Worm (Caenorhabditis elegans) whole organism, mixed stage, embryonic: ENCODE results near the gene W02F12.2.

Source experiments
- M03D4.4 ChIP-seq: sonication (generic microtip); optimal IDR thresholded peaks from 2 replicates; lab custom pipeline; 2017; ENCODE audit warnings: mild to moderate bottlenecking, missing genetic modification characterization, missing compliant biosample characterization
- bed-3 ChIP-seq: fragments of 200-800 bp; sonication (Bioruptor generic); optimal IDR thresholded peaks from 3 replicates; lab custom pipeline; 2018; ENCODE audit warnings: mild to moderate bottlenecking, missing genetic modification characterization, moderate library complexity, missing compliant biosample characterization
- blmp-1 ChIP-seq: fragments of 150-350 bp; optimal IDR thresholded peaks from 2 replicates; lab custom pipeline; 2014; ENCODE audit warnings: missing biosample characterization, missing genetic modification characterization
- ceh-39 ChIP-seq: fragments of 150-350 bp; optimal IDR thresholded peaks from 2 replicates; lab custom pipeline; 2014; ENCODE audit warnings: missing biosample characterization, missing genetic modification characterization
- ceh-43 ChIP-seq: fragments of 200-800 bp; sonication (Bioruptor generic); optimal IDR thresholded peaks from 2 replicates; lab custom pipeline; 2018; ENCODE audit warnings: mild to moderate bottlenecking, missing genetic modification characterization, moderate library complexity, missing compliant biosample characterization
- ceh-83 ChIP-seq: fragments of 200-800 bp; sonication (Bioruptor generic); optimal IDR thresholded peaks from 2 replicates; lab custom pipeline; 2018; ENCODE audit warnings: mild to moderate bottlenecking, missing genetic modification characterization, missing compliant biosample characterization
- ces-1 ChIP-seq: fragments of 150-350 bp; optimal IDR thresholded peaks from 2 replicates; lab custom pipeline; 2014; ENCODE audit warnings: missing biosample characterization, missing genetic modification reagents, missing genetic modification characterization
- cnd-1 ChIP-seq: fragments of 200-800 bp; sonication (Bioruptor generic); optimal IDR thresholded peaks from 2 replicates; lab custom pipeline; 2018; ENCODE audit warnings: mild to moderate bottlenecking, missing genetic modification characterization, missing compliant biosample characterization
- drap-1 ChIP-seq: fragments of 200-800 bp; sonication (Bioruptor generic); optimal IDR thresholded peaks from 3 replicates; lab custom pipeline; 2018; ENCODE audit warnings: mild to moderate bottlenecking, missing genetic modification characterization, missing compliant biosample characterization
- elt-1 ChIP-seq: sonication (generic microtip); optimal IDR thresholded peaks from 2 replicates; lab custom pipeline; 2017; ENCODE audit warnings: missing genetic modification characterization, mild to moderate bottlenecking, missing compliant biosample characterization, antibody characterized with exemption, moderate library complexity, borderline replicate concordance; ENCODE audit not compliant: insufficient read depth
- flh-1 ChIP-seq: fragments of 200-800 bp; sonication (Bioruptor generic); optimal IDR thresholded peaks from 2 replicates; lab custom pipeline; 2018; ENCODE audit warnings: mild to moderate bottlenecking, missing genetic modification characterization, moderate library complexity, missing compliant biosample characterization
- ham-2 ChIP-seq: fragments of 200-800 bp; sonication (Bioruptor generic); optimal IDR thresholded peaks from 2 replicates; lab custom pipeline; 2018; ENCODE audit warnings: mild to moderate bottlenecking, missing genetic modification characterization, missing compliant biosample characterization
- hlh-1 ChIP-seq: fragments of 150-350 bp; optimal IDR thresholded peaks from 2 replicates; lab custom pipeline; 2014; ENCODE audit warnings: missing biosample characterization, missing genetic modification reagents, missing genetic modification characterization
- lin-13 ChIP-seq: fragments of 150-350 bp; optimal IDR thresholded peaks from 2 replicates; lab custom pipeline; 2014; ENCODE audit warnings: missing biosample characterization, missing genetic modification characterization
- lin-32 ChIP-seq: fragments of 200-800 bp; sonication (Bioruptor generic); optimal IDR thresholded peaks from 2 replicates; lab custom pipeline; 2018; ENCODE audit warnings: mild to moderate bottlenecking, missing genetic modification characterization, missing compliant biosample characterization
- lsy-2 ChIP-seq: fragments of 150-350 bp; optimal IDR thresholded peaks from 2 replicates; lab custom pipeline; 2014; ENCODE audit warnings: missing biosample characterization, missing genetic modification characterization
- mab-5 ChIP-seq: fragments of 150-350 bp; optimal IDR thresholded peaks from 2 replicates; lab custom pipeline; 2014; ENCODE audit warnings: missing biosample characterization, missing genetic modification characterization
- mep-1 ChIP-seq: fragments of 150-350 bp; optimal IDR thresholded peaks from 2 replicates; lab custom pipeline; 2017; ENCODE audit warnings: missing biosample characterization, missing genetic modification reagents, missing genetic modification characterization, inconsistent platforms
- nhr-2 ChIP-seq: fragments of 150-350 bp; optimal IDR thresholded peaks from 2 replicates; lab custom pipeline; 2014; ENCODE audit warnings: missing biosample characterization, missing genetic modification characterization
- nhr-237 ChIP-seq: fragments of 150-350 bp; optimal IDR thresholded peaks from 2 replicates; lab custom pipeline; 2014; ENCODE audit warnings: missing biosample characterization, missing genetic modification characterization
- nhr-28 ChIP-seq: fragments of 150-350 bp; optimal IDR thresholded peaks from 2 replicates; lab custom pipeline; 2014; ENCODE audit warnings: missing biosample characterization, missing genetic modification characterization
- nhr-76 ChIP-seq: sonication (generic microtip); optimal IDR thresholded peaks from 2 replicates; lab custom pipeline; 2017; ENCODE audit warnings: missing biosample characterization, missing genetic modification characterization
- pha-4 ChIP-seq: fragments of 150-350 bp; optimal IDR thresholded peaks from 2 replicates; lab custom pipeline; 2018; ENCODE audit warnings: missing biosample characterization, missing genetic modification reagents, missing genetic modification characterization
- sem-2 ChIP-seq: fragments of 200-800 bp; sonication (Bioruptor generic); optimal IDR thresholded peaks from 2 replicates; lab custom pipeline; 2018; ENCODE audit warnings: mild to moderate bottlenecking, missing genetic modification characterization, missing compliant biosample characterization
- snpc-4 ChIP-seq: fragments of 150-350 bp; optimal IDR thresholded peaks from 2 replicates; lab custom pipeline; 2014; ENCODE audit warnings: missing biosample characterization, missing genetic modification characterization
- sptf-1 ChIP-seq: sonication (generic microtip); optimal IDR thresholded peaks from 2 replicates; lab custom pipeline; 2017; ENCODE audit warnings: mild to moderate bottlenecking, missing genetic modification characterization, moderate library complexity, missing compliant biosample characterization
- tbx-8 ChIP-seq: fragments of 200-800 bp; sonication (Bioruptor generic); optimal IDR thresholded peaks from 2 replicates; lab custom pipeline; 2018; ENCODE audit warnings: mild to moderate bottlenecking, missing genetic modification characterization, moderate library complexity, missing compliant biosample characterization
- unc-120 ChIP-seq: sonication (generic microtip); optimal IDR thresholded peaks from 2 replicates; lab custom pipeline; 2017; ENCODE audit warnings: missing genetic modification characterization, missing compliant biosample characterization; ENCODE audit not compliant: poor library complexity, severe bottlenecking
- unc-39 ChIP-seq: fragments of 150-350 bp; optimal IDR thresholded peaks from 2 replicates; lab custom pipeline; 2014; ENCODE audit warnings: missing biosample characterization, missing genetic modification characterization
- unc-62 ChIP-seq: fragments of 150-350 bp; optimal IDR thresholded peaks from 2 replicates; lab custom pipeline; 2014; ENCODE audit warnings: missing biosample characterization, missing genetic modification reagents, missing genetic modification characterization
- zip-8 ChIP-seq: fragments of 150-350 bp; optimal IDR thresholded peaks from 2 replicates; lab custom pipeline; 2014; ENCODE audit warnings: missing biosample characterization, missing genetic modification characterization
- ztf-11 ChIP-seq: fragments of 150-350 bp; optimal IDR thresholded peaks from 2 replicates; lab custom pipeline; 2014; ENCODE audit warnings: missing biosample characterization, missing genetic modification characterization

Gene W02F12.2

DNA sequence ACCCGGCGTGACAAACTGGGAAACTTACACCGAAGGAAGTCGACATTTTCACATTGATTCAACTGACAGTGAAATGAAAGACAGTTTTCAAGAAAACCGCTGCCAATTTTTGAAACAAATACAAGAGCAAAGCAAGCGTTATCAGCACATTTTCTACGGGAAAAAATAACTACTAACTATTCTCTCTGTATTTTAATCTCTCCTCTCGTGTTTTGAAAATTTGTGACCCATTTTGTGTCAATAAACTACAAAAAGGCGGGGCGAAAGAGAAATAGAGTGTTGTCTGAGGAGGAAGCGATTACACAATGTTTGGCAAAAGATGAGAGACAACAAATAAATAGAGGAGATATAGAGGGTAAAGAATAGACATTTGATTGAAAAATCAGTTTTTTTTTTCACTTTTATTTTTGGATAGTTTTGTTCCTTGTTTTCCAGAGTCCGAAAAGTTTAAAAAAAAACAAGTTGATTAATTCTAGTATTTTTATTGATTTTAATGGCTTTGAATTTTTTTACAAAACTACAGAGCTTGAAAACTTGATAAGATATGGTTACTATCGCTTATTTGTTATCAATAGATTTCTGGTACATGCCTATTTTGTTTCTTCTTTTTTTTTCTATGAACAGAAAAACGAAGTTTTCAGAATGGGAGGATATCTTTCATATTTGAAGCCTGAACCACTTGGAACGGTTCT is 21.1 kb downstream of the W02F12.2 start, which contains the start of gene cest-34:
TSS of gene cest-34 (plus strand) at position 642 of the 692 bp plus-strand sequence.
- no peak for TF ChIP-seq mep-1 (tag; lab: Kevin White, UChicago)
- TF ChIP-seq elt-1 (tag; lab: Kevin White, UChicago): no peak
- no peak for TF ChIP-seq nhr-2 (tag; lab: Kevin White, UChicago)
- no peak for TF ChIP-seq M03D4.4 (tag; lab: Kevin White, UChicago)
- no peak for TF ChIP-seq ces-1 (GFP tag; lab: Kevin White, UChicago)
- no peak for TF ChIP-seq ceh-43 (GFP tag; lab: Kevin White, UChicago)
- TF ChIP-seq lin-13 (tag; lab: Kevin White, UChicago): no peak
- TF ChIP-seq drap-1: no peak
- TF ChIP-seq sem-2: no peak
- TF ChIP-seq cnd-1: no peak
- no peak for TF ChIP-seq ceh-83 (GFP tag; lab: Kevin White, UChicago)
- no peak for TF ChIP-seq nhr-237 (tag; lab: Kevin White, UChicago)
- TF ChIP-seq lin-32 (GFP tag; lab: Kevin White, UChicago): no peak
- no peak for TF ChIP-seq lsy-2 (tag; lab: Kevin White, UChicago)
- TF ChIP-seq ztf-11 (tag; lab: Kevin White, UChicago): no peak
- TF ChIP-seq ham-2: no peak
- no peak for TF ChIP-seq sptf-1
- TF ChIP-seq unc-120: no peak

DNA sequence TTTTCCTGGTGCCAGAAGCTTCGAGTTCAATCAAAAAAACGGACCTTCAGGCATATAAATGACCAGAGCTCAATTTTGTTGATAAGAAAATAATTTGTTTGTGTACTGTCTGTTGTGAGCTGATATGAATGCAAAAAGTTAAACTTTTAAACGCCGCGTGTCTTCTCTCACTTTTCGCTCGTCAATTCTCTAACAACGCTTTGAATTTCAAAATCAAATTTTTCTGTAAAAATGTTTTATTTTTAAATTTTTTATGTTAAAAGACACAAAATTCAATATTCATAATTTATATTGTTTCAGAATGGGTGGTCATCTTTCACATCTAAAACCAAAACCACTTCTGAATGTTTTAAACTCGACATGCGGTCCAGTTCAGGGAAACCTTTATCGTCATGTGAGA is 23.5 kb downstream of the W02F12.2 start, which contains the start of gene cest-31:
TSS of gene cest-31 (plus strand) at position 301 of the 400 bp plus-strand sequence.
- TF ChIP-seq tbx-8 (GFP tag; lab: Kevin White, UChicago) (no peak), ceh-83 (GFP tag; lab: Kevin White, UChicago) (no peak), flh-1 (GFP tag; lab: Kevin White, UChicago) (no peak), mab-5 (tag; lab: Kevin White, UChicago) (no peak), ceh-39 (no peak), sem-2 (no peak), M03D4.4 (tag; lab: Kevin White, UChicago) (no peak), sptf-1 (no peak)

DNA sequence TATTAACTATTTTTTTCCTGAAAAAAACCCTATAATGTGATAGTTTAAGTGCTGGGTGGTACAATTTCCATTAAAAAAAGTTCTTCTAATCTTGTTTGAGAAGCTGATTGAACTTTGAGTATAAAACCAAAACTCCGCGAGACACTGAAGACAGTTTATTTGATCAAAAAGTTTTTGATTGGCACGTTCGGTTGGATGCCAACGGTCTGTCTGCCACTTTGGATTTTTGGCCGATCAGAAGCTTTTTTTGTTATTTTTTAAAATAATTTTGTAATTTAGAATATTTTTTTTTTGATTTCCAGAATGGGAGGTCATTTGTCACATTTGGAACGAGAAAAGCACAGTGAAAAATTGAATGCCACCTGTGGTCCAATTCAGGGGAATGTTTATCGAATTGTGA is 27.9 kb downstream of the W02F12.2 start, which contains the start of gene cest-28:
TSS of gene cest-28 (plus strand) at position 301 of the 400 bp plus-strand sequence.
- no peak for TF ChIP-seq ham-2
- no peak for TF ChIP-seq cnd-1
- no peak for TF ChIP-seq sem-2
- TF ChIP-seq blmp-1 (tag; lab: Kevin White, UChicago): no peak
- no peak for TF ChIP-seq lin-13 (tag; lab: Kevin White, UChicago)
- no peak for TF ChIP-seq unc-120
- TF ChIP-seq unc-39 (tag; lab: Kevin White, UChicago): no peak
- TF ChIP-seq nhr-28: no peak
- TF ChIP-seq, all 35 proteins: peak for 0

DNA sequence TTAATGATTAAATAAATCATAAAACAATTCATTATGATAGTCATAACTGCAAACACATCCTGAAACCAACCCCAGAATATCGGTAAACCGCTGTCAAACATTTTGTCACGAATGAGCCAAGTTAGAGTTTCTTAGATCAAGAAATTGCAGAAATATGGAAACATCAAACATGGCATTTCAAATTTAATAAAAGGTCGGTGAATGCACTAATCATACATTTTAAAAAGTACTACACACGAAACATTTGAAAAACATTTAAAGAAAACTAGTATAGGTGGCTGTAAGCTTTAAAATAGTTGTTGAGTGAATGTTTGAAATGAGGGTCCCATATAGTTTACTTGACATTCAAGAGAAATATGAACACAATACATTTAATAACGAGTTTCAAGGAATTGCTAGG is 28.7 kb downstream of the W02F12.2 start, which contains the start of gene str-180:
TSS of gene str-180 (minus strand) at position 101 of the 400 bp plus-strand sequence.
- no peak for TF ChIP-seq ceh-43 (GFP tag; lab: Kevin White, UChicago)
- TF ChIP-seq zip-8 (tag; lab: Kevin White, UChicago): no peak
- no peak for TF ChIP-seq drap-1
- no peak for TF ChIP-seq M03D4.4 (tag; lab: Kevin White, UChicago)
- no peak for TF ChIP-seq lin-32 (GFP tag; lab: Kevin White, UChicago)
- TF ChIP-seq sem-2: no peak
- no peak for TF ChIP-seq lsy-2 (tag; lab: Kevin White, UChicago)
- no peak for TF ChIP-seq snpc-4 (tag; lab: Kevin White, UChicago)
- TF ChIP-seq pha-4: no peak
- TF ChIP-seq bed-3: no peak

DNA sequence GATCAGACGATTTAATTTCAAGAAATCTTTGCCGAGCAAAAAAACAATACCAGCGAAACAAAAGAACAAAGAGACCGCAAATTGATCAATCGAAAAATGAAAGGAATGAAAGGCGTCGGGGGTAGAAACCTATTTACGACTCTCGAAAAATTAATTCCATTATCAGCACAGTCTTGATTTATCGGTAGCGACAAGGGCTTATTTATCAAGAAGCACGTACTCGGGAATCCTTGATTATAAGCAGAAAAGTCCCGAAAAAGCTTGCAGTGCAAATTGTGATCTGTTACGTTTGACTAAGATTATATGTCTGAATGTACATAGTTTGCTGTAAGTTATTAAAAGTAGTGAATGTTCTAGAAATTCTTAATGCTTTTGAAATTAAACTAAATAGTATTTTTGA is 30.9 kb downstream of the W02F12.2 start:
- TF ChIP-seq snpc-4 (tag; lab: Kevin White, UChicago) (no peak), drap-1 (no peak), hlh-1 (tag; lab: Kevin White, UChicago) (no peak), lin-13 (tag; lab: Kevin White, UChicago) (no peak), nhr-237 (tag; lab: Kevin White, UChicago) (no peak), unc-120 (no peak), unc-62 (GFP tag; lab: Kevin White, UChicago) (no peak), flh-1 (GFP tag; lab: Kevin White, UChicago) (no peak), sptf-1 (no peak), nhr-28 (no peak), lin-32 (GFP tag; lab: Kevin White, UChicago) (no peak), bed-3 (no peak), tbx-8 (GFP tag; lab: Kevin White, UChicago) (no peak), ham-2 (no peak), elt-1 (tag; lab: Kevin White, UChicago) (no peak), nhr-76 (tag; lab: Kevin White, UChicago) (no peak)
